Fruit fly (Drosophila melanogaster): ENCODE data around the gene CG33203.
A peak's percentile ranks its signal among the peaks of the same experiment; 100 is the strongest.

Gene CG33203

dm6 chr3R:28831626-28832267 is 55.8 kb downstream of the CG33203 start, which contains the start of gene WASp:
Gene WASp, minus strand, starts transcription at chr3R:28832024.
- TF ChIP-seq CG8301 (tag; optimal IDR thresholded peaks at IDR 0.05) (peak; percentile 4), EcR (GFP tag; optimal IDR thresholded peaks at IDR 0.05) (no peak), CG32121 (GFP tag; IDR thresholded peaks at IDR 0.05) (peak; percentile 25; the same call in 1 of the 2 replicates), CG34367 (tag; optimal IDR thresholded peaks at IDR 0.05) (peak; percentile 48), D1 (tag; optimal IDR thresholded peaks at IDR 0.05) (no peak), Pif1B (GFP tag; optimal IDR thresholded peaks at IDR 0.05) (peak; percentile 16), CG12605 (GFP tag; IDR thresholded peaks at IDR 0.05) (peak; percentile 50), CG9948 (tag; optimal IDR thresholded peaks at IDR 0.05) (no peak), gl (tag; optimal IDR thresholded peaks at IDR 0.05) (peak; percentile 46), CG10348 (GFP tag; IDR thresholded peaks at IDR 0.05) (no peak), CG8159 (tag; optimal IDR thresholded peaks at IDR 0.05) (peak; percentile 19), CG14655 (GFP tag; optimal IDR thresholded peaks at IDR 0.05) (no peak), fd96Ca (GFP tag; IDR thresholded peaks at IDR 0.05) (no peak; the same call in 1 of the 3 replicates), CG13204 (GFP tag; optimal IDR thresholded peaks at IDR 0.05) (no peak), Ets98B (GFP tag; IDR thresholded peaks at IDR 0.05) (peak; percentile 67), CG17806 (tag; optimal IDR thresholded peaks at IDR 0.05) (peak; percentile 22), rn (GFP tag; IDR thresholded peaks at IDR 0.05) (0 out of 2 replicates have a peak, but pooled peaks have one; percentile 18), Pif1A (GFP tag; optimal IDR thresholded peaks at IDR 0.05) (no peak), CG4496 (GFP tag; IDR thresholded peaks at IDR 0.05) (peak; percentile 67; the same call in 2 of the 3 replicates), Snoo (tag; optimal IDR thresholded peaks at IDR 0.05) (no peak), CG15710 (tag; optimal IDR thresholded peaks at IDR 0.05) (peak; percentile 53)

DNA sequence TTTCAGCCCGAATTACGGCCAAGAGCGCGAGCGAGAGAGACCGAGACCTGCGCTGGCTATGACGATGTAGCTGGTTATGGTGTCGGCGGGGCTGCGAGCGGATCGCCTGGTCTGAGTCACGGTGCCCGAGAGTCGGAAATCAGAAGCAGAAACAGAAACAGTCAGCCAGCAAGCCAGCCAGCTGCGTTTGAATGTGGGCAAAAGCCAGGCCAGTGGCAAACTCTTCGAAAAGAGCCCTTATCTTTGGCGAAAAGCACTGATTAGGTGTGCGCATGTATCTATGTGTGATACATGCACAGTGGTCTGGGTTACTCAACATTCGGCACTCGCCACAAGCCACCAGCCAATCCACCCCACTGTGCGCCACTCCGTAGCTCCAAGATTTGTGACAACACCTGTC is 56.3 kb downstream of the CG33203 start:
- TF ChIP-seq fd96Ca (GFP tag; IDR thresholded peaks at IDR 0.05), result 0 out of 3 replicates have a peak, but pooled peaks have one; percentile 27
- TF ChIP-seq CG17806 (tag; optimal IDR thresholded peaks at IDR 0.05), result no peak

DNA sequence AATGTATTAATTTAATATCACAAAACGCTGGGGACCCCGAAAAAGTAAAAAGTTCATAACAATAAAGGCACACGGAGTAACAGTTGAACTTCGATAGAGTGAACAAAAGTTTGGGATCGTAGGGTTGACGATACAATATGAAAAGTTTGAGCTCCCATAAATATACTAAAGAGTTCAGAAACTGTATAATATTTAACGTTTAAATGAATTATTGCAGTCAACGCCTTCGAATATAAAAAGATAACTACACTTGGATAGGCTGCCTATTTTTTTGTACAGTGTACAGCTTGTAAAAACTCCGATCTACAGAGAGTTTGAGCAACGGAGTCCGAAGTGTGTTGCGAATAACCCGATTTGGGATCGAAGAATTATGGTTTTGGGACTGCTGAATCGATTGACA is 56.8 kb downstream of the CG33203 start:
- TF ChIP-seq CG8159 (tag; optimal IDR thresholded peaks at IDR 0.05), result no peak
- TF ChIP-seq Pif1A (GFP tag; optimal IDR thresholded peaks at IDR 0.05), result no peak
- peak; percentile 42 for TF ChIP-seq Snoo (tag; optimal IDR thresholded peaks at IDR 0.05)
- TF ChIP-seq D1 (tag; optimal IDR thresholded peaks at IDR 0.05), result no peak

DNA sequence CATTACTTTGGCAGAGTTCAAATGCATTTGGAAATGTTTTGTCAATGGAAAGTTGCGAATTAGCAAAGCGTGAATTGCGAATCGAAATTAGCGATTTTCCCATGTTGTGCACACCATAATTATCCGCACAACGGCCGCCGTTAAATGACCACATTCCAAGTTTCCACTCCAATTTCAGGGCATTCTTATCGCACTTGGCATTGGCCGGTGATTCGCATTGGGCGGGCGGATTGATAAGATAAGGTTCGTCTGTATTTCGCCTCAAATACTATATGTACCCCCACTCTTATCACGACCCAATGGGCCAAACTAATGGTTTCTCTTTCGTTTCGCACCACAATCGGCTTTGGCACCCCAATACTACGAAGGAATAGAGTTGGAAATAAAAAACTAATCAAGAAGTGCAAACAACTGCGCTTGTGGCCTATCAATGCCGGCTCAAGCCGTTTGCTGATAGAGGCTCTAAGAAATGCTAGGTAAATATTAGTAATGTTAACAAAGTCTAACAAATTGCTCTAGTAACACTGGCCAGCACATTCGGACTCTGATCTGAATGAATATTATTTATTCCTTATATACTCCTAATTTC is 58.1 kb downstream of the CG33203 start:
- TF ChIP-seq CG13204 (GFP tag; optimal IDR thresholded peaks at IDR 0.05) (no peak), D1 (tag; optimal IDR thresholded peaks at IDR 0.05) (no peak), CG12605 (GFP tag; IDR thresholded peaks at IDR 0.05) (no peak), CG8301 (tag; optimal IDR thresholded peaks at IDR 0.05) (no peak), Pif1B (GFP tag; optimal IDR thresholded peaks at IDR 0.05) (no peak), gl (tag; optimal IDR thresholded peaks at IDR 0.05) (no peak)

- no peak for TF ChIP-seq CG8301 (tag; optimal IDR thresholded peaks at IDR 0.05)
- TF ChIP-seq CG17806 (tag; optimal IDR thresholded peaks at IDR 0.05), result no peak
- no peak for TF ChIP-seq CG10348 (GFP tag; IDR thresholded peaks at IDR 0.05)
- no peak for TF ChIP-seq CG34367 (tag; optimal IDR thresholded peaks at IDR 0.05)
- no peak for TF ChIP-seq D1 (tag; optimal IDR thresholded peaks at IDR 0.05)
Measured at dm6 chr3R:28827222-28827621, 60.3 kb downstream of the CG33203 start.

Data from whole organism, pupa.